Worm (Caenorhabditis elegans) whole organism, L2 larva: ENCODE data around the gene F08F1.9.

Experiments
- C34F6.9 ChIP-seq: fragments of 150-350 bp; optimal IDR thresholded peaks from 2 replicates; lab custom pipeline; 2014; ENCODE audit warnings: missing biosample characterization, missing genetic modification characterization
- F13H6.1 ChIP-seq: sonication (generic microtip); optimal IDR thresholded peaks from 2 replicates; lab custom pipeline; 2016; ENCODE audit warnings: missing genetic modification characterization, missing compliant biosample characterization
- Y55F3AM.14 ChIP-seq: fragments of 200-800 bp; sonication (Bioruptor generic); optimal IDR thresholded peaks from 2 replicates; lab custom pipeline; 2018; ENCODE audit warnings: mild to moderate bottlenecking, missing genetic modification characterization, missing compliant biosample characterization
- ZK546.5 ChIP-seq: sonication (generic microtip); optimal IDR thresholded peaks from 2 replicates; lab custom pipeline; 2017; ENCODE audit warnings: missing biosample characterization, missing genetic modification characterization
- alr-1 ChIP-seq: fragments of 150-350 bp; optimal IDR thresholded peaks from 2 replicates; lab custom pipeline; 2014; ENCODE audit warnings: missing biosample characterization, missing genetic modification characterization
- aly-2 ChIP-seq: fragments of 150-350 bp; optimal IDR thresholded peaks from 2 replicates; lab custom pipeline; 2014; ENCODE audit warnings: missing biosample characterization, missing genetic modification characterization
- ama-1 ChIP-seq: fragments of 150-350 bp; optimal IDR thresholded peaks from 2 replicates; lab custom pipeline; 2018; ENCODE audit warnings: inconsistent platforms
- blmp-1 ChIP-seq: sonication (generic microtip); optimal IDR thresholded peaks from 2 replicates; lab custom pipeline; 2017; ENCODE audit warnings: missing genetic modification characterization, mild to moderate bottlenecking, missing compliant biosample characterization, antibody characterized with exemption, moderate library complexity; ENCODE audit not compliant: insufficient read depth
- ceh-16 ChIP-seq: fragments of 150-350 bp; optimal IDR thresholded peaks from 2 replicates; lab custom pipeline; 2014; ENCODE audit warnings: missing biosample characterization, missing genetic modification characterization
- ceh-82 ChIP-seq: fragments of 150-350 bp; optimal IDR thresholded peaks from 2 replicates; lab custom pipeline; 2014; ENCODE audit warnings: missing biosample characterization, missing genetic modification characterization
- crh-2 ChIP-seq: sonication (generic microtip); optimal IDR thresholded peaks from 2 replicates; lab custom pipeline; 2017; ENCODE audit warnings: missing biosample characterization, missing genetic modification characterization
- dmd-4 ChIP-seq: sonication (generic microtip); optimal IDR thresholded peaks from 2 replicates; lab custom pipeline; 2017; ENCODE audit warnings: missing biosample characterization, missing genetic modification characterization
- egl-27 ChIP-seq: sonication (generic microtip); optimal IDR thresholded peaks from 3 replicates; lab custom pipeline; 2017; ENCODE audit warnings: missing biosample characterization, missing genetic modification reagents, missing genetic modification characterization
- elt-1 ChIP-seq: fragments of 150-350 bp; optimal IDR thresholded peaks from 2 replicates; lab custom pipeline; 2014; ENCODE audit warnings: missing biosample characterization, missing genetic modification characterization
- elt-3 ChIP-seq: sonication (generic microtip); optimal IDR thresholded peaks from 2 replicates; lab custom pipeline; 2017; ENCODE audit warnings: missing biosample characterization, missing genetic modification characterization
- fos-1 ChIP-seq: fragments of 150-350 bp; optimal IDR thresholded peaks from 2 replicates; lab custom pipeline; 2014; ENCODE audit warnings: missing biosample characterization, missing genetic modification characterization
- gmeb-1 ChIP-seq: fragments of 150-350 bp; optimal IDR thresholded peaks from 2 replicates; lab custom pipeline; 2014; ENCODE audit warnings: missing biosample characterization, missing genetic modification characterization
- lin-11 ChIP-seq: fragments of 150-350 bp; sonication (generic microtip); optimal IDR thresholded peaks from 2 replicates; lab custom pipeline; 2014; ENCODE audit warnings: missing biosample characterization, missing genetic modification characterization, inconsistent platforms, mixed read lengths
- lin-13 ChIP-seq: fragments of 150-350 bp; optimal IDR thresholded peaks from 2 replicates; lab custom pipeline; 2014; ENCODE audit warnings: missing biosample characterization, missing genetic modification reagents, missing genetic modification characterization
- lin-39 ChIP-seq: fragments of 150-350 bp; optimal IDR thresholded peaks from 2 replicates; lab custom pipeline; 2014; ENCODE audit warnings: missing biosample characterization, missing genetic modification reagents, missing genetic modification characterization
- lsy-2 ChIP-seq, 2 experiments: fragments of 150-350 bp in 1 of 2; sonication (generic microtip) in 1 of 2; optimal IDR thresholded peaks; 2 replicates each; lab custom pipeline; 2014 to 2017; ENCODE audit warnings: missing biosample characterization in 2 of 2, missing genetic modification characterization in 2 of 2
- mab-5 ChIP-seq: fragments of 150-350 bp; optimal IDR thresholded peaks from 2 replicates; lab custom pipeline; 2014; ENCODE audit warnings: missing biosample characterization, missing genetic modification characterization
- mbf-1 ChIP-seq: sonication (generic microtip); optimal IDR thresholded peaks from 2 replicates; lab custom pipeline; 2017; ENCODE audit warnings: missing biosample characterization, missing genetic modification characterization
- nhr-10 ChIP-seq: sonication (generic microtip); optimal IDR thresholded peaks from 2 replicates; lab custom pipeline; 2017; ENCODE audit warnings: missing biosample characterization, missing genetic modification characterization
- nhr-12 ChIP-seq: fragments of 150-350 bp; optimal IDR thresholded peaks from 2 replicates; lab custom pipeline; 2014; ENCODE audit warnings: missing biosample characterization, missing genetic modification characterization
- nhr-129 ChIP-seq: fragments of 150-350 bp; optimal IDR thresholded peaks from 2 replicates; lab custom pipeline; 2014; ENCODE audit warnings: missing biosample characterization, missing genetic modification characterization
- nhr-21 ChIP-seq: fragments of 150-350 bp; optimal IDR thresholded peaks from 2 replicates; lab custom pipeline; 2014; ENCODE audit warnings: missing biosample characterization, missing genetic modification characterization
- nhr-23 ChIP-seq: fragments of 150-350 bp; optimal IDR thresholded peaks from 2 replicates; lab custom pipeline; 2014; ENCODE audit warnings: missing biosample characterization, missing genetic modification reagents, missing genetic modification characterization
- nhr-237 ChIP-seq: fragments of 150-350 bp; optimal IDR thresholded peaks from 2 replicates; lab custom pipeline; 2014; ENCODE audit warnings: missing biosample characterization, missing genetic modification characterization
- nhr-77 ChIP-seq: fragments of 150-350 bp; optimal IDR thresholded peaks from 2 replicates; lab custom pipeline; 2014; ENCODE audit warnings: missing biosample characterization, missing genetic modification characterization
- sem-4 ChIP-seq: fragments of 150-350 bp; optimal IDR thresholded peaks from 2 replicates; lab custom pipeline; 2014; ENCODE audit warnings: missing biosample characterization, missing genetic modification reagents, missing genetic modification characterization
- skn-1 ChIP-seq: sonication (generic microtip); optimal IDR thresholded peaks from 2 replicates; lab custom pipeline; 2017; ENCODE audit warnings: missing biosample characterization, missing genetic modification characterization
- sma-3 ChIP-seq: sonication (generic microtip); optimal IDR thresholded peaks from 2 replicates; lab custom pipeline; 2016; ENCODE audit warnings: missing genetic modification reagents, missing genetic modification characterization, missing compliant biosample characterization
- sma-9 ChIP-seq, 2 experiments: fragments of 150-350 bp in 1 of 2; sonication (generic microtip) in 1 of 2; optimal IDR thresholded peaks; 2 replicates each; lab custom pipeline; 2014 to 2016; ENCODE audit warnings: missing genetic modification characterization in 2 of 2, mild to moderate bottlenecking in 1 of 2, missing biosample characterization in 1 of 2, missing compliant biosample characterization in 1 of 2, missing genetic modification reagents in 1 of 2, moderate library complexity in 1 of 2
- unc-55 ChIP-seq: fragments of 150-350 bp; sonication (generic microtip); optimal IDR thresholded peaks from 3 replicates; lab custom pipeline; 2014; ENCODE audit warnings: missing biosample characterization, missing genetic modification reagents, missing genetic modification characterization
- unc-62 ChIP-seq: fragments of 150-350 bp; optimal IDR thresholded peaks from 2 replicates; lab custom pipeline; 2014; ENCODE audit warnings: missing biosample characterization, missing genetic modification reagents, missing genetic modification characterization
- zag-1 ChIP-seq: fragments of 150-350 bp; optimal IDR thresholded peaks from 2 replicates; lab custom pipeline; 2014; ENCODE audit warnings: missing biosample characterization, missing genetic modification characterization
- ztf-4 ChIP-seq: fragments of 150-350 bp; optimal IDR thresholded peaks from 2 replicates; lab custom pipeline; 2014; ENCODE audit warnings: missing biosample characterization, missing genetic modification characterization

The F08F1.9 gene

DNA sequence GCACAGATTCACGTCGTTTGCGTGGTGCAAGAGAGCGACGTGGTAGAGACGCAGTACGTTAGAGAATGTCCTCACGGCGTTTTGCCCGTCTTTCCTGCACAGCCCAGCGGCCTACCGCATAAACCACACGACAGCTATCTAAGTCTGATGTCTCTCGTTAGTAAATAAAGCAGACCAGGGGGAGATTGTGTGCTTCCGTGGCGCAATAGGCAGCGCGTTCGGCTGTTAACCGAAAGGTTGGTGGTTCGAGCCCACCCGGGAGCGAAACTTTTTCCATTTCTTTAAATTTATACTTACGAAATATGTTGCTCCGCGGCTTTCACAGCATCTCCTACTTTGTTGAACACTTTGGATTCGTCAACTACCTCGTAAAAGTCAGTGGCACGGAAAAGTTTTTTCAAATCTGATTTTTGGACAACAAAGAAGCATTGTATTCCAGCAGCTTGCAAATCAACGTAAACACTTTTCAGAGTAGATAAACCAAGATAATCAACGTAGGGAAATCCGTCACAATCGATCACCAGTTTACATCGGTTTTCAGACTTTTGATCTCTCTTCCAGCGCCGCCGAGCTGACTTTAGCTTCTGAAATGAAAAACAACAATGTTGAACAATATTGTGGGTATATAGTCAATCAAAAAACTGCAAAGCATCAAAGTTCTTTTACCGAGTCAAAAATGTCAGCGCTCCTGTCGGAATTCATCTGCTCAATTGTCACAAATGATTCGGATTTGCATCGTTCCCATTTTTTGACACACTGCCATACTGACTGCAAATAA is 6.2 kb downstream of the F08F1.9 start (continued):
- TF ChIP-seq sem-4 (peak; percentile 72), alr-1 (tag; lab: Kevin White, UChicago) (no peak), aly-2 (tag; lab: Kevin White, UChicago) (no peak), nhr-237 (tag; lab: Kevin White, UChicago) (no peak)

- TF ChIP-seq skn-1 (no peak), nhr-237 (tag; lab: Kevin White, UChicago) (no peak), F13H6.1 (tag; lab: Kevin White, UChicago) (no peak), mbf-1 (tag; lab: Kevin White, UChicago) (no peak), elt-3 (no peak), nhr-10 (no peak), egl-27 (no peak), ZK546.5 (tag; lab: Kevin White, UChicago) (no peak), unc-62 (GFP tag; lab: Kevin White, UChicago) (no peak), sma-3 (GFP tag; lab: Kevin White, UChicago) (no peak), nhr-12 (no peak), nhr-23 (tag; lab: Kevin White, UChicago) (no peak), mab-5 (tag; lab: Kevin White, UChicago) (no peak), lin-11 (no peak)
Observed at ce11 chrX:8394279-8394678, 16.4 kb downstream of the F08F1.9 start.

ce11 chrX:8392539-8392996 is 18.1 kb downstream of the F08F1.9 start, which contains the start of gene wrk-1:
TSS of gene wrk-1 (minus strand) at chrX:8392589.
- TF ChIP-seq fos-1 (tag; lab: Kevin White, UChicago), result peak; percentile 87
- TF ChIP-seq crh-2 (tag; lab: Kevin White, UChicago), result peak; percentile 20
- TF ChIP-seq ztf-4, result no peak

DNA sequence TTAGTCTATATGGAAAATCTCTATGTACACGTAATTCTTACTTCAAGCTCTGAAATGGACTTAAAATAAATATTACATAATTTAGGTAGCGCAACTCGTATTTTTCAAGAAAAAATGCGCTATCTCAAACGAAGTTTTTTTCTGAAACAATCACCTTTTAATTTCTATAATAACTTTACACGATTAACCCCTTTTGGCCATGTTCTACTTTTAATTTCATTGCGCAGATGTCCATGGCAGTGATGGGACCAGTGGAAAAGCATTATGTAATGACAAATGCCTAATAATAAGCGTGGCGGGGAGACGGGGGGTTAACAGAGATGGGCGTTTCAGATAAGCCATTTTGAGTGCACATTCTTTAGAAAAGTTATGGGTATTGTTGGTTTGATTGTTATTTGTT is 19.1 kb downstream of the F08F1.9 start:
- TF ChIP-seq fos-1 (tag; lab: Kevin White, UChicago) (no peak), unc-62 (GFP tag; lab: Kevin White, UChicago) (no peak), nhr-237 (tag; lab: Kevin White, UChicago) (no peak)
- TF ChIP-seq, all 48 proteins: peak for 0

- TF ChIP-seq elt-3, result no peak
- TF ChIP-seq nhr-77, result no peak
- no peak for TF ChIP-seq ceh-16 (tag; lab: Kevin White, UChicago)
- no peak for TF ChIP-seq unc-62 (GFP tag; lab: Kevin White, UChicago)
- TF ChIP-seq lsy-2 (tag; optimal IDR thresholded peaks at IDR 0.05; lab: Kevin White, UChicago), result no peak
- TF ChIP-seq lin-39 (tag; lab: Kevin White, UChicago), result no peak
- no peak for TF ChIP-seq C34F6.9 (tag; lab: Kevin White, UChicago)
- TF ChIP-seq ceh-82 (tag; lab: Kevin White, UChicago), result no peak
- no peak for TF ChIP-seq nhr-10
- TF ChIP-seq skn-1, result no peak
- no peak for TF ChIP-seq zag-1 (tag; lab: Kevin White, UChicago)
- TF ChIP-seq ama-1 (lab: Kevin White, UChicago), result no peak
- no peak for TF ChIP-seq crh-2 (tag; lab: Kevin White, UChicago)
- no peak for TF ChIP-seq Y55F3AM.14
- TF ChIP-seq gmeb-1, result no peak
- TF ChIP-seq, all 48 proteins: peak for 0
Observed at ce11 chrX:8390508-8390907, 20.1 kb downstream of the F08F1.9 start.

DNA sequence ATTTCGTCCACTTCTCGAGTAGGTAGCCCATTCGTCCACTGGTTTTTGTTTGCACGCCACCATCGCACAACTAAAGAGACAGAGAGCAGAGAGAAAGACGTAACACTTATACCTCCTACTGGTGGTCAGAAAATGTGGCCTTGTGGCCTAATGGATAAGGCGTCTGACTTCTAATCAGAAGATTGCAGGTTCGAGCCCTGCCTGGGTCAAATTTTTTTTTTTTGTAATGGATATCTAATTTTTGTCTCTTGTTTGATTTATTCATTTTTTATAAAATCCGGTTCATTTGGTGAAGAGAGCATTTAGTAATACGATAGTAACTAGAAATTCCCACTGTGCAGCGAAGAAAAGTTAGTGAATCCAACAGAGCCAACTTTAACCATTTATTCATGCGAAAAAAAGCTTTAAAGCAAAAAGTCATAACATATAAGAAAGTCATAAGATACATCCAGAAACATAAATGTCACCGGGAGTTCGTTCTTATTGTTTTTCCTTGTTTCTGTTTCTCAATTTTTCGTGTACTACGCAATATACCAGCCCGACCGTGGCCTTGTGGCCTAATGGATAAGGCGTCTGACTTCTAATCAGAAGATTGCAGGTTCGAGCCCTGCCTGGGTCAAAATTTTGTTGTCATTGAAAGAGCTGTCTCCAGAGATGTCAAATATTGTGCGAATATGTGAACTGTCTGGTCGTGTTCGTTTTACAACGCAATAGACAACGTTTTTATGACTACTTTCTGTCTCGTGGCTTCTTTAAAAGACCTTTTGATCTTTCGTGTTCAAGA is 24.4 kb downstream of the F08F1.9 start:
- TF ChIP-seq zag-1 (tag; lab: Kevin White, UChicago), result no peak
- peak; percentile 4 for TF ChIP-seq Y55F3AM.14
- TF ChIP-seq alr-1 (tag; lab: Kevin White, UChicago), result no peak
- TF ChIP-seq blmp-1 (tag; lab: Kevin White, UChicago), result no peak
- TF ChIP-seq sma-3 (GFP tag; lab: Kevin White, UChicago), result no peak
- TF ChIP-seq lsy-2 (tag; optimal IDR thresholded peaks at IDR 0.05; lab: Kevin White, UChicago), result peak; percentile 15 to 52
- TF ChIP-seq ama-1 (lab: Kevin White, UChicago), result no peak
- TF ChIP-seq elt-1, result no peak
- TF ChIP-seq nhr-21, result peak; percentile 48
- no peak for TF ChIP-seq dmd-4
- TF ChIP-seq C34F6.9 (tag; lab: Kevin White, UChicago), result peak; percentile 12
- TF ChIP-seq lin-13 (GFP tag; lab: Kevin White, UChicago), result peak; percentile 36
- TF ChIP-seq egl-27, result peak; percentile 42
- peak; percentile 55 for TF ChIP-seq crh-2 (tag; lab: Kevin White, UChicago)
- no peak for TF ChIP-seq nhr-10
- no peak for TF ChIP-seq mbf-1 (tag; lab: Kevin White, UChicago)
- TF ChIP-seq fos-1 (tag; lab: Kevin White, UChicago), result peak; percentile 44
- peak; percentile 10 for TF ChIP-seq F13H6.1 (tag; lab: Kevin White, UChicago)
- TF ChIP-seq lin-39 (tag; lab: Kevin White, UChicago), result no peak
- no peak for TF ChIP-seq aly-2 (tag; lab: Kevin White, UChicago)
- peak; percentile 69 for TF ChIP-seq nhr-129 (tag; lab: Kevin White, UChicago)
- TF ChIP-seq sma-9 (GFP tag; optimal IDR thresholded peaks at IDR 0.05; lab: Kevin White, UChicago), result peak; percentile 53
- no peak for TF ChIP-seq sma-9 (tag; optimal IDR thresholded peaks at IDR 0.05; lab: Kevin White, UChicago)
- peak; percentile 20 for TF ChIP-seq unc-55
